Worm (Caenorhabditis elegans) whole organism, dauer: ENCODE results near the gene srx-88.

Source experiments
- unc-62 ChIP-seq: sonication (generic microtip); optimal IDR thresholded peaks from 2 replicates; lab custom pipeline; 2017; ENCODE audit warnings: missing biosample characterization, missing genetic modification reagents, missing genetic modification characterization

The srx-88 gene

DNA sequence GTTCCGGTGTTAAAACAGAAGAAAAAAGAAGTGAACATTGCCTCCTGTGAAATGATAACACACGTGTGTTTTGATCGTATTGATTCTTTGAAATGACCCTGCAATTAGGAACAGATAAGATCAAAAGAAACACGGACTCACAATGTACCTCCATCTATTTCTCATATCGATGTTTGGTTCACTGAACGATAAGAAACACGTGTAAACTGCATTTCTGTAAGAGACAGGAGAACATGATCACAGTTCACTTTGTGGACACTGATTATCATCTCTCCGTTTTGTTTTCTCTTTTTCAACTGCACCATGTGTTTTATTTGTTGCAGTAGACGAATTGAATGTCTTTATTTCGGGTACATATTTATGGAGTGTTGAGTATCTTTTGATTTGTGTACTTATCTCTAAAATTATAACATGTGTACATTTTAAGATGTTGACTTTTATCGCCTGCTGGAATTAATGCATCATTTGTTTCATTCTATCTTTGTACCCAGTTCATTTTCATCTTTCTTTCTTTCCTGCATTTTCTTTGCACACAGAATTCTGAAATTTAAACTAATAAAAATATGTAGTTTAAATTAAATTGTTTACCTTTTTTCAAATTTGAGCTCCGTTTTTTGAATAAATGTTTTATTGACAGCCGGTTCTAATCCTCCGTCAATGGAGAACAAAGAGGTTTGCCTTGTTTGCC lies 10.4 kb upstream of the srx-88 start, which contains the start of the genes H12C20.7 and nhr-68:
Gene H12C20.7, minus strand, starts transcription at position 188 of the 688 bp plus-strand sequence.
Gene nhr-68, plus strand, starts transcription at position 638 of the 688 bp plus-strand sequence.
- no peak for TF ChIP-seq unc-62 (GFP tag; lab: Kevin White, UChicago)

DNA sequence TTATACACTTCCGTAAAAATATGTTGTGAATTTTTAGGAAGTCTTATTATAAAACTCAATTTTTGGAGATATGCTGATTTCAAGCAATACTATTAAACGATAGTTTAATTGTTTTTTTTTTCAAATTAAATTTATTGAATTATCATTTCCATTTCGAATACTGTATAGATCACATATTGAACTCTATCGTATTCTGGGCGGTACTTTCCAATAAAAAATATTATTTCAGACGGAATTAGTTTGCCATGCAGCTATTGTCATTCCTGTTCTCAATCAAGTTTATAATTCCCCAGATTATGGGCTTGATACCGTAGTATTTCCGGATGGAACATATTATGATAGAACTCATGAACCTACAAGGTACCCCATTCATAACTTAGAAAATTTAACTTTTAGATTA lies 8.7 kb upstream of the srx-88 start:
- TF ChIP-seq unc-62 (GFP tag; lab: Kevin White, UChicago): no peak

DNA sequence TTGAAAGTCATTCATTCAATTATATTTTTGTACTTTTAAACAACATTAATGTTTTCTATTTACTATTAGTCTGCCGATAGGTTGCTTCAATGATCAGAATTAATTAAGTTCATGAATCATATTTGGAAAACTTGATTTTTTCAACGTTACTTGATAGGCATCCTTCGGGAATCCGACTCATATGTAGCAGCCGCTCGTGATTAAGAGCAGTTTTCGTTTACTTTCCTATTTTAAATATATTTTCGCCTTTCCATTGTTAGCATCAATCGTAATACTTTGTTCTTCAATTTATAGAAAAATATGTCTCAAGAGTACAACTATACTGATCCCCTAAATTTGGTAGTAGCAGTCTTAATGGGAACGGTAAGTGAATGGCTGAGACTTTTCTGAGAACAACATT lies 2.5 kb upstream of the srx-88 start, which contains the start of gene srx-90:
Gene srx-90, plus strand, starts transcription at position 301 of the 400 bp plus-strand sequence.
- no peak for TF ChIP-seq unc-62 (GFP tag; lab: Kevin White, UChicago)

DNA sequence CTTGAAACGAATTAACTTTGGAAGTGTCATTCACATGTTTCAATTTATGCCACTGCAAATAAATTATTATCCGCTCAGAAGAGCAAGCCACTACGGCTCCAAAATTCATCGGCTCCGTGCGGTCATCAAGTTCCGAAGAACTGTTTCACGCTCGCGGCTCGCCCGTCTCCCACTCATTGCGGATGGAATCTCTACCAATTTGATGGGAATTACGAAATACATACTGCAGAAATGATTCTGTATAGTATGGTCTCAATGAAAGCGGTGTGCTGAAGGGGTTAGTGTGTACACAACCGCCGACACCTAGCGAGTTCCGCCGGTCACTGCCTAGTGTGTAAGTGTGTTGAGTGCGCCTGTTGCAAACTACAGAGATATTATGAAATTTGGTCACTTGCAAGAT lies 1.8 kb downstream of the srx-88 start:
- TF ChIP-seq unc-62 (GFP tag; lab: Kevin White, UChicago): no peak

DNA sequence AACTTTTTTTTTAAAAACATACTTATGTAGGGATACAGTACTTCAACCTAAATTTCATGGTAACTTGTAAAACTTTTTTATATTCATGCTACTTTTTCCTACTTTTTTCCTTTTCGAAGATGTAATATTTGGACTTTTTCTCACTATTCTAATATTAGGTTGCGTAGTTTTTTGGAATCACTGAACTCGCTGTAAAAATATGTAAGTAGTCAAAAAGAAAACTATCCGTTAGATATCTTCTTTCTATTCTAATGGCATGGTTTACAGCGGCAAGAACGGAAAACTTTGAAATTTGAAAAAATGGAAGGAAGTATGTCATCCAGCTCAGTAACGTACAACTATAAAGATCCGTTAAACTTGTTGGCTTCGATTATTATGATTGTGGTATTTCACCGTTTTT lies 6.1 kb downstream of the srx-88 start, which contains the start of gene srx-82:
Gene srx-82, plus strand, starts transcription at position 301 of the 400 bp plus-strand sequence.
- no peak for TF ChIP-seq unc-62 (GFP tag; lab: Kevin White, UChicago)

DNA sequence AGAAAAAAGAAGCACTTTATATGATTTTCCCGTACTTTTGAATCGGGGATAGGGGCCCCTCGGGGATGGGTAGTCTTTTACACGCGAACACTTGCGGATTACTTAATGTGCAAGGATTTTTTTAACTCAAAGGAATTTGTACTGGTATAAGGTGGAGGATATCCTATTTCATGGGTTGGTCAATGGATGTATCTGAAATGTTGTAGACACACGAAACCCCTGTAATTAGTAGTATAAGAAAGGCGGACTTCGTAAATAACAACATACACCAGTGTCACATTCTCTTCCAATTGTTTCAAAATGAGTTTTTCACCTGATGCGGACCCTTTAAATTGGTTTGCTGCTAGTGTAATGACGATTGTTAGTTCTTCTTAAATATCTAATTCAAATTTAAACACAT lies 10.1 kb downstream of the srx-88 start, which contains the start of gene srx-80:
Gene srx-80, plus strand, starts transcription at position 301 of the 400 bp plus-strand sequence.
- TF ChIP-seq unc-62 (GFP tag; lab: Kevin White, UChicago): no peak

DNA sequence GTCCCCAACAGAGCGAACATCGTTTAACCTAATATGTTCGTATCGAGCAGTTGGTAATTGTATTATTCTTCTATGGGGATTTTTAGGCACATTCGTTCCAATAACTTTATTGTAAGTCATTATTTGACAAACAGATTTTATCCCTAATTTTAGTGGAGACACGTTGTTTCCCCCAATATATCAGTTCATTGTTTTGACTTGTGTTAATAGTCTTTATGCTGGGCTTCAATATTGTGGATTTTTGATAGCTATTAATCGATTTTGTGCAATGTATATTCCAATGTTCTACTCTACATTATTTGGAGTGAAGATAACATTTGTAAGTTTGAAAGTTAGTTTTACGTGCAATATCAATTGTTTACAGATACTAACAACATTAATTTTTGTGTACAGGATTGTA lies 10.6 kb downstream of the srx-88 start:
- no peak for TF ChIP-seq unc-62 (GFP tag; lab: Kevin White, UChicago)

DNA sequence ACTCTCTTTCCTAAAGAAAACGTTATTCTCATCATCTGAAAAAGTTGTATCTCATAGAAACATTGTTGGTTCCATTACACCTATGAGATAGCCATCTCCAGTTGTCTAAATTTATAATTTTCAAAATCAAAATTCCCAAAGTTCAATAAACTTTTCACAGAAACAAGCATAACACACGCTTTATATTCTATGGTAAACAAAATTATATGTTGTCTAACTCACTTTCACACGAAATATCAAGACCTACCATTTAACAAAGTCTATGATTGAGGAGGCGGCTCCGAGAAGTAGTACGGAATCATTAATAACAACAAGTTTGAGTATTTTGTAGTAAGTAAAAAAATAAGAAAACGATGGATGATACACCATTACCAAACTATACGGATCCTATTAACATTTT lies 15.5 kb downstream of the srx-88 start, which contains the start of gene srx-84:
Gene srx-84, plus strand, starts transcription at position 301 of the 400 bp plus-strand sequence.
- TF ChIP-seq unc-62 (GFP tag; lab: Kevin White, UChicago): no peak

DNA sequence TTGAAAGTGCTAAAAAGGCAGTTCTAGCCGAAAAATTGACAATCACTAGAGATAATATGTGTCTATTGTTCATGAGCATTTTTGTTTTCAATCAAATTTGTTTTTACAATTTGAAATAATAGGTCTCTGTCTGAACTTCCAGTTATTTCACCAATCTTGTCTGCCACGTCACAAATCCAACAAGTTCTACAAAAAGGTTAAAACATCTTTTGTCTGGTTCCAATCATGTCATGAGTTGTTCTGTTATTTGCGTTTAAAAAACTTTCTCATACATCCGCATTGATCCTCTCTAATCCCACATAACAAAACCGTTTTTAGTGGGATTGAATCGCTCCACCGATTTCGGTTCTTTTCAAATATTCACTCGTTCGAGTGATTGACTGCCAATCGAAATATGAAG lies 17.5 kb downstream of the srx-88 start, which contains the start of gene F35B12.9:
Gene F35B12.9, plus strand, starts transcription at position 372 of the 400 bp plus-strand sequence.
- no peak for TF ChIP-seq unc-62 (GFP tag; lab: Kevin White, UChicago)

DNA sequence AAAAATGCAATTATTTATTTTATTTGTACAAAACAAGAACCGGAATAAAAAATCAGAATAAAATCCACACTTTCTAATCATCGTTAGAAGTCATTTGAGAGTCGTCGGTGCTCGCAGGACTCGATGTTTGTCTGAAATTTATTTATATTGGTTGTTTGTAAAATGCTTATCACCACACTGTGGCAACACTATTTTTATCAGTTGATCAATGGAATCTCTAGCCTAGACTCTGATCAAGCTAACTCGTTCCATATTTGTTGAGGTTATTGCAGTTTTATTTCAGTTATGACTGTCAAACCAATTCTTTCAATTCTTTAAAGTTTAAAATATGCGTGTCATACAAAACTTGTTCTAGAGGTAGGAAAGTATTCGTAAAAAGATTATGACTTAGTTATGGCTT lies 21.2 kb downstream of the srx-88 start, which contains the start of gene dhs-20:
Gene dhs-20, minus strand, starts transcription at position 80 of the 400 bp plus-strand sequence.
- no peak for TF ChIP-seq unc-62 (GFP tag; lab: Kevin White, UChicago)

DNA sequence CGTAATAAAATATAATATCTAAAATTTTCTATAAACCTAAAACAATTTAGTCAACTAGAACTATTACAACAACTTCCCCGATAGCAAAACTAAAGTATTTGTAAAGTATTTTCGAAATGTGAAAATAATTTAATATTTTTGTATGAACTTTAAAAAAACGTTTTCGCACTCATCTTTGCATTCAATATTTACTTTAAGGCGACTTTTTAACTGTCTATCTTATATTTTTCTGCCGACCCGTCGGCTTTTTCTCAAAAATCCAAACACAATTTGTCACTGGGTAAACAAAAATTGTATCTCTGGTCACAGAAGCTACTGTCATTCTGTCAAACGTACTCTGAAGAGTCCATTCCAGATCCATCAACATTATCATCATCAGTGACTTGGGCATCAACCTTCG lies 21.9 kb downstream of the srx-88 start:
- no peak for TF ChIP-seq unc-62 (GFP tag; lab: Kevin White, UChicago)

DNA sequence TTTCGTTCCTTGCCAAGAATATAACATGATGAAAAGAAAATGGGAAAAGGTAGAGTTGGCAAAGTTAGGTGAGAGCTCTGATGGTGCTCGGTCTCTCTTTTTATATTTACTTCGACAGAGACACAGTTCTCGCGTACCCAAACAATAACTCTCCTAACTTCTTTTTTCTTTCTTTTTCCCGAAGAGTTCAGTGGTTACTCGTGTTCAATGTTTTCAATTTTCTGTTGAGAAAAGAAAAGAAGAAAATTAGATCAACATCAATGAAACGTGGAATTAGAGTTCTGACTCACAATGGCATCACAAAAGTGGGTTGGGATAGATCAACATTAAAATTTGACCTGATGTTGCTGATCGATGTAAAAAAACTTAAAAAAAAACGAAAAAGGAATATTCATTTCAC lies 23.1 kb downstream of the srx-88 start, which contains the start of gene idpp-16:
Gene idpp-16, minus strand, starts transcription at position 101 of the 400 bp plus-strand sequence.
- TF ChIP-seq unc-62 (GFP tag; lab: Kevin White, UChicago): no peak

DNA sequence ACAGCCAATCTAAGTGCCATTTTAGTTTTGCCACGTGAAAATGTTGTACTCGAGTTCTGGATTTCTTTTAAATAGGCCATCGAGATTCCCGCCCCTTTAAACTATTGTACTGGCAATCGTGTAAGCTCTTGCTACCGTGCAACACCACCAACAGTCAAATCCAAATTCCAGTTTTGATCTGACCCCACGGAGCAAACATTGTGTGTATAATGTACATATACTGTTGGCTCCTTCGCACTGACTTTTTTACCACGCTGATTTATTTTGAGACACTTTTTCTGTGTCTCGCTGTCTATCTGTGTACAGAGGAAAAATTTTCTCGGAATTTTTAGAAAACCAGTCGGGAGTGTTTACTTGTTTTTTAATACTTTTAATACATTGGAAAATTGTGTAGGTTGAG lies 26.7 kb downstream of the srx-88 start, which contains the start of gene piit-1:
Gene piit-1, minus strand, starts transcription at position 101 of the 400 bp plus-strand sequence.
- no peak for TF ChIP-seq unc-62 (GFP tag; lab: Kevin White, UChicago)

DNA sequence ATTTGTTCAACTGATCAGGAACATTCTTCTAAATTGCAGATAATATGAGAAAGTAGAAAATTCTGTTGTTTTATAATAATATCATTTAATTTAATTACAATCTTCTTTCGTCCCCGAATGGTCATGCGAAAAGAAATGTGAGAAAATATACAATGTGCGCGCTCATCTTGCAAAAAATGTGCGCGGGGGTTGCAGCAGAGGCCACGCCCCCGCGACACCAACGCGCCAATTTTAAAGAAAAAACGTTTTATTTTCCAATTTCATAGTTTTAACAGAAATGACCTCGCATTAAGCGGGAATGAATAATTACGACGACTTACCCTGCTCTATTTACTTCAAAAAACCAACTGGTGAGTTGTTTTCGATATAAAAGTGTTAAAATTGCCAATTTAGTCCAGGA lies 27.2 kb downstream of the srx-88 start, which contains the start of gene sas-5:
Gene sas-5, plus strand, starts transcription at position 257 of the 400 bp plus-strand sequence.
- no peak for TF ChIP-seq unc-62 (GFP tag; lab: Kevin White, UChicago)

DNA sequence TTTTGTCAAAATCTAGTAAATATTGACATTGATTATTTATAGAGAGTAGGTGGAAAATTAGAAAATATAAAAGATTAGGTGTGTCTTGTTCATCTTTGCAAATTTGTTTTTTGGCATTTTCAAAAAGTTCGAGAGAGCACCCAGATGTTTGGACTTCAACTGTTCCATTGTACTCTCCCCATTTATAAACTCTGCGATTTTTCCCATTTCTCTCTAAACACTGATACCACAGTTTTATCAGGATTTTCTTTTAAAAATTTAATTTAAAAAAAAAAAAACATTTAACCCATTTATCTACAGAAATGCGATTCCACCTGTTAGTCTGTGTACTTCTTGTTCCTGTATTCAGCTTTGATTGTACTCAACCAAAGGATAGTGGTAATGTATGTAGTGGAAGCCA lies 29.7 kb downstream of the srx-88 start, which contains the start of gene tag-290:
Gene tag-290, plus strand, starts transcription at position 301 of the 400 bp plus-strand sequence.
- TF ChIP-seq unc-62 (GFP tag; lab: Kevin White, UChicago): no peak

DNA sequence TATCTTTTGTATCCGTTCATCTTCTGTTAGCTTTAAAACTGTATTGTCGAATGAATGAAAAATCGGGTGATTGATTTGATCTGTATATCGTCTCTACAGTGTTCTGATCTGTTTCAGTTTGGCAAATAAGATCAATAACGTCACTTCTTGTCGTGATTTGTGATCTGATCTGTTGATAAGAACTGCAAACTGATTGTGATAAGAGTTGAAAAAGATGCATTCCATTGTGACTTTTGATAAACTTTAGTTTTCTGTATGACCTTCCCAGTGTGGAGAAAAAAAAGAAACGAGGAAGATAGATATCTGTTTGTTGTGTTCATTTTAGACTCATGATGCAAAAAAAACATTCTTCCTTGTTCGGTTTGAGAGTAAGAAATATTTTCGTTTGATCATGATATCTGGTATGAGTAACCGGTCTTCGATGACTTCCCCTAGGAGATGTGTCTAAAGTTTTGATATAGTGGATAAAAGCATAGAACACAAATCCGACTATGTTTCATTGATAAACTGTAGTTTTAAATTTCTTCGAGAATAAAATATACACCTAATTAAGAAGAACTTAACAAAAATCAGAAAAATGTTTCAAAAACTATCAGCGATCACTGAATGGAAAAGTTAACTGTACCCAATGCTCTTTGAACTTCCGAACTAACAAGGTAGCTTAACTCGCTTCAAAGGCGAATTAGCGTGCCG lies 31.6 kb downstream of the srx-88 start:
- TF ChIP-seq unc-62 (GFP tag; lab: Kevin White, UChicago): no peak
